1 worm cellular context compared by ENCODE assay signal in the genomic region with DNA sequence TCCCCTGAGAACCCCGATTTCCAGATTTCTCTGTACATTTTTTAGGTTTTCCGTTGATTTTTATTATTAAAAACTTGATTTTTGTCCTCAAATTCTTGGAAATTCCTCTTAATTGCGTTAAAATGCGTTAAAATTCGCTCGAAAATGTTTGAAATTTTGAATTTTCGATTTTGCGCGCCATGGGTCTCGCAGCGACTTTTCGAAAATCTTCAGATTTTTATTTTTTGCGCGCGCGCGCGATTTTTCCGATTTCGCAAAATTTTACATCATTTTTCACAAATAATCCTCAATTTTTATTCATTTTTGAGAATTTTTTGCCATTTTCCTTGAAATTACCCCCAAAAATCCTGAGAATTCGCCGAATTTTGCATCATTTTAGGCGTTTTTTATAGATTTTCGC.
A peak's percentile ranks its signal among the peaks of the same experiment; 100 is the strongest.
TF ChIP-seq lines count a peak whose summit lies in the region.

No protein-coding gene starts in this region.

TF ChIP-seq in whole organism, young adult, 124 proteins besides CTCF, POLR2A, EP300 and RAD21 (continued from another document):
- no peak for TF ChIP-seq egl-18 (GFP tag; IDR thresholded peaks at IDR 0.05; lab: Robert Waterston, UW)
- TF ChIP-seq rec-8 (tag; optimal IDR thresholded peaks at IDR 0.05; lab: Kevin White, UChicago): no peak
- TF ChIP-seq attf-3 (GFP tag; conservative IDR thresholded peaks at IDR 0.05; lab: Robert Waterston, UW): peak; percentile 80
- TF ChIP-seq pha-4 (tag; optimal IDR thresholded peaks at IDR 0.05; lab: Kevin White, UChicago): no peak
- TF ChIP-seq hmg-20 (GFP tag; IDR thresholded peaks at IDR 0.05; lab: Robert Waterston, UW): no peak
- TF ChIP-seq tlf-1 (GFP tag; optimal IDR thresholded peaks at IDR 0.05; lab: Kevin White, UChicago): peak; percentile 66
- no peak for TF ChIP-seq nfya-1 (tag; optimal IDR thresholded peaks at IDR 0.05; lab: Kevin White, UChicago; ENCODE audit: borderline replicate concordance, insufficient read depth)
- peak in 1 of 3 experiments; percentile 68 for TF ChIP-seq lin-35 (GFP tag; optimal IDR thresholded peaks at IDR 0.05; lab: Kevin White, UChicago)
- no peak for TF ChIP-seq let-526 (GFP tag; IDR thresholded peaks at IDR 0.05; lab: Robert Waterston, UW)
- TF ChIP-seq F52B5.7 (tag; optimal IDR thresholded peaks at IDR 0.05; lab: Kevin White, UChicago): no peak
- no peak for TF ChIP-seq athp-1 (tag; optimal IDR thresholded peaks at IDR 0.05; lab: Kevin White, UChicago)
- TF ChIP-seq bed-2 (GFP tag; IDR thresholded peaks at IDR 0.05; lab: Robert Waterston, UW): no peak
- TF ChIP-seq ztf-22 (GFP tag; optimal IDR thresholded peaks at IDR 0.05; lab: Kevin White, UChicago): no peak
- TF ChIP-seq aptf-2 (GFP tag; conservative IDR thresholded peaks at IDR 0.05; lab: Robert Waterston, UW): no peak
- TF ChIP-seq K11D2.4 (GFP tag; IDR thresholded peaks at IDR 0.05; lab: Robert Waterston, UW): no peak
- no peak for TF ChIP-seq Y56A3A.18 (GFP tag; IDR thresholded peaks at IDR 0.05; lab: Robert Waterston, UW)
- TF ChIP-seq zfh-2 (GFP tag; conservative IDR thresholded peaks at IDR 0.05; lab: Robert Waterston, UW): no peak
- TF ChIP-seq B0261.1 (tag; optimal IDR thresholded peaks at IDR 0.05; lab: Kevin White, UChicago): no peak
- no peak for TF ChIP-seq nhr-120 (GFP tag; IDR thresholded peaks at IDR 0.05; lab: Robert Waterston, UW)
- no peak for TF ChIP-seq lin-26 (GFP tag; IDR thresholded peaks at IDR 0.05; lab: Robert Waterston, UW)
- no peak for TF ChIP-seq T26A5.8 (tag; optimal IDR thresholded peaks at IDR 0.05; lab: Kevin White, UChicago)
- no peak for TF ChIP-seq lag-1 (GFP tag; IDR thresholded peaks at IDR 0.05; lab: Robert Waterston, UW)
- TF ChIP-seq F23B12.7 (tag; optimal IDR thresholded peaks at IDR 0.05; lab: Kevin White, UChicago; ENCODE audit: insufficient read depth): no peak
- no peak for TF ChIP-seq ceh-40 (GFP tag; IDR thresholded peaks at IDR 0.05; lab: Robert Waterston, UW)
- TF ChIP-seq B0019.2 (GFP tag; conservative IDR thresholded peaks at IDR 0.05; lab: Robert Waterston, UW): peak; percentile 71
- TF ChIP-seq pbrm-1 (GFP tag; IDR thresholded peaks at IDR 0.05; lab: Robert Waterston, UW): no peak
- TF ChIP-seq die-1 (tag; optimal IDR thresholded peaks at IDR 0.05; lab: Kevin White, UChicago): no peak
- TF ChIP-seq repo-1 (tag; optimal IDR thresholded peaks at IDR 0.05; lab: Kevin White, UChicago): no peak
